Worm (Caenorhabditis elegans) whole organism, L2 larva: ENCODE data around the gene epic-3.

ENCODE experiments used
- C34F6.9 ChIP-seq: fragments of 150-350 bp; optimal IDR thresholded peaks from 2 replicates; lab custom pipeline; 2014; ENCODE audit warnings: missing biosample characterization, missing genetic modification characterization
- F13H6.1 ChIP-seq: sonication (generic microtip); optimal IDR thresholded peaks from 2 replicates; lab custom pipeline; 2016; ENCODE audit warnings: missing genetic modification characterization, missing compliant biosample characterization
- R02D3.7 ChIP-seq: fragments of 150-350 bp; optimal IDR thresholded peaks from 2 replicates; lab custom pipeline; 2014; ENCODE audit warnings: missing biosample characterization, missing genetic modification characterization
- Y55F3AM.14 ChIP-seq: fragments of 200-800 bp; sonication (Bioruptor generic); optimal IDR thresholded peaks from 2 replicates; lab custom pipeline; 2018; ENCODE audit warnings: mild to moderate bottlenecking, missing genetic modification characterization, missing compliant biosample characterization
- ZK546.5 ChIP-seq: sonication (generic microtip); optimal IDR thresholded peaks from 2 replicates; lab custom pipeline; 2017; ENCODE audit warnings: missing biosample characterization, missing genetic modification characterization
- alr-1 ChIP-seq: fragments of 150-350 bp; optimal IDR thresholded peaks from 2 replicates; lab custom pipeline; 2014; ENCODE audit warnings: missing biosample characterization, missing genetic modification characterization
- aly-2 ChIP-seq: fragments of 150-350 bp; optimal IDR thresholded peaks from 2 replicates; lab custom pipeline; 2014; ENCODE audit warnings: missing biosample characterization, missing genetic modification characterization
- ama-1 ChIP-seq: fragments of 150-350 bp; optimal IDR thresholded peaks from 2 replicates; lab custom pipeline; 2018; ENCODE audit warnings: inconsistent platforms
- ceh-16 ChIP-seq: fragments of 150-350 bp; optimal IDR thresholded peaks from 2 replicates; lab custom pipeline; 2014; ENCODE audit warnings: missing biosample characterization, missing genetic modification characterization
- ceh-82 ChIP-seq: fragments of 150-350 bp; optimal IDR thresholded peaks from 2 replicates; lab custom pipeline; 2014; ENCODE audit warnings: missing biosample characterization, missing genetic modification characterization
- crh-2 ChIP-seq: sonication (generic microtip); optimal IDR thresholded peaks from 2 replicates; lab custom pipeline; 2017; ENCODE audit warnings: missing biosample characterization, missing genetic modification characterization
- egl-27 ChIP-seq: sonication (generic microtip); optimal IDR thresholded peaks from 3 replicates; lab custom pipeline; 2017; ENCODE audit warnings: missing biosample characterization, missing genetic modification reagents, missing genetic modification characterization
- elt-1 ChIP-seq: fragments of 150-350 bp; optimal IDR thresholded peaks from 2 replicates; lab custom pipeline; 2014; ENCODE audit warnings: missing biosample characterization, missing genetic modification characterization
- elt-3 ChIP-seq: sonication (generic microtip); optimal IDR thresholded peaks from 2 replicates; lab custom pipeline; 2017; ENCODE audit warnings: missing biosample characterization, missing genetic modification characterization
- fos-1 ChIP-seq: fragments of 150-350 bp; optimal IDR thresholded peaks from 2 replicates; lab custom pipeline; 2014; ENCODE audit warnings: missing biosample characterization, missing genetic modification characterization
- gmeb-1 ChIP-seq: fragments of 150-350 bp; optimal IDR thresholded peaks from 2 replicates; lab custom pipeline; 2014; ENCODE audit warnings: missing biosample characterization, missing genetic modification characterization
- lin-11 ChIP-seq: fragments of 150-350 bp; sonication (generic microtip); optimal IDR thresholded peaks from 2 replicates; lab custom pipeline; 2014; ENCODE audit warnings: missing biosample characterization, missing genetic modification characterization, inconsistent platforms, mixed read lengths
- lin-39 ChIP-seq: fragments of 150-350 bp; optimal IDR thresholded peaks from 2 replicates; lab custom pipeline; 2014; ENCODE audit warnings: missing biosample characterization, missing genetic modification reagents, missing genetic modification characterization
- lsy-2 ChIP-seq, 2 experiments: fragments of 150-350 bp in 1 of 2; sonication (generic microtip) in 1 of 2; optimal IDR thresholded peaks; 2 replicates each; lab custom pipeline; 2014 to 2017; ENCODE audit warnings: missing biosample characterization in 2 of 2, missing genetic modification characterization in 2 of 2
- mbf-1 ChIP-seq: sonication (generic microtip); optimal IDR thresholded peaks from 2 replicates; lab custom pipeline; 2017; ENCODE audit warnings: missing biosample characterization, missing genetic modification characterization
- mdl-1 ChIP-seq, 2 experiments: fragments of 150-350 bp in 1 of 2; sonication (generic microtip) in 1 of 2; optimal IDR thresholded peaks; 2 replicates each; lab custom pipeline; 2017; ENCODE audit warnings: missing biosample characterization in 2 of 2, missing genetic modification characterization in 2 of 2
- nhr-10 ChIP-seq: sonication (generic microtip); optimal IDR thresholded peaks from 2 replicates; lab custom pipeline; 2017; ENCODE audit warnings: missing biosample characterization, missing genetic modification characterization
- nhr-11 ChIP-seq: fragments of 150-350 bp; optimal IDR thresholded peaks from 2 replicates; lab custom pipeline; 2014; ENCODE audit warnings: missing biosample characterization, missing genetic modification characterization
- nhr-12 ChIP-seq: fragments of 150-350 bp; optimal IDR thresholded peaks from 2 replicates; lab custom pipeline; 2014; ENCODE audit warnings: missing biosample characterization, missing genetic modification characterization
- nhr-21 ChIP-seq: fragments of 150-350 bp; optimal IDR thresholded peaks from 2 replicates; lab custom pipeline; 2014; ENCODE audit warnings: missing biosample characterization, missing genetic modification characterization
- nhr-23 ChIP-seq: fragments of 150-350 bp; optimal IDR thresholded peaks from 2 replicates; lab custom pipeline; 2014; ENCODE audit warnings: missing biosample characterization, missing genetic modification reagents, missing genetic modification characterization
- nhr-25 ChIP-seq: fragments of 150-350 bp; sonication (generic microtip); optimal IDR thresholded peaks from 3 replicates; lab custom pipeline; 2014; ENCODE audit warnings: missing biosample characterization, missing genetic modification characterization
- nhr-6 ChIP-seq: fragments of 150-350 bp; optimal IDR thresholded peaks from 2 replicates; lab custom pipeline; 2014; ENCODE audit warnings: missing biosample characterization, missing genetic modification characterization
- nhr-77 ChIP-seq: fragments of 150-350 bp; optimal IDR thresholded peaks from 2 replicates; lab custom pipeline; 2014; ENCODE audit warnings: missing biosample characterization, missing genetic modification characterization
- peb-1 ChIP-seq: fragments of 150-350 bp; optimal IDR thresholded peaks from 2 replicates; lab custom pipeline; 2014; ENCODE audit warnings: missing biosample characterization, missing genetic modification characterization
- sem-4 ChIP-seq: fragments of 150-350 bp; optimal IDR thresholded peaks from 2 replicates; lab custom pipeline; 2014; ENCODE audit warnings: missing biosample characterization, missing genetic modification reagents, missing genetic modification characterization
- skn-1 ChIP-seq: sonication (generic microtip); optimal IDR thresholded peaks from 2 replicates; lab custom pipeline; 2017; ENCODE audit warnings: missing biosample characterization, missing genetic modification characterization
- sma-3 ChIP-seq: sonication (generic microtip); optimal IDR thresholded peaks from 2 replicates; lab custom pipeline; 2016; ENCODE audit warnings: missing genetic modification reagents, missing genetic modification characterization, missing compliant biosample characterization
- sma-9 ChIP-seq, 2 experiments: fragments of 150-350 bp in 1 of 2; sonication (generic microtip) in 1 of 2; optimal IDR thresholded peaks; 2 replicates each; lab custom pipeline; 2014 to 2016; ENCODE audit warnings: missing genetic modification characterization in 2 of 2, mild to moderate bottlenecking in 1 of 2, missing biosample characterization in 1 of 2, missing compliant biosample characterization in 1 of 2, missing genetic modification reagents in 1 of 2, moderate library complexity in 1 of 2
- unc-39 ChIP-seq: fragments of 150-350 bp; optimal IDR thresholded peaks from 2 replicates; lab custom pipeline; 2014; ENCODE audit warnings: missing biosample characterization, missing genetic modification characterization
- unc-55 ChIP-seq: fragments of 150-350 bp; sonication (generic microtip); optimal IDR thresholded peaks from 3 replicates; lab custom pipeline; 2014; ENCODE audit warnings: missing biosample characterization, missing genetic modification reagents, missing genetic modification characterization
- zag-1 ChIP-seq: fragments of 150-350 bp; optimal IDR thresholded peaks from 2 replicates; lab custom pipeline; 2014; ENCODE audit warnings: missing biosample characterization, missing genetic modification characterization
- ztf-1 ChIP-seq: fragments of 200-800 bp; sonication (Bioruptor generic); conservative IDR thresholded peaks from 2 replicates; pipeline ENCODE4 v1.3.6; 2022; ENCODE audit warnings: missing genetic modification characterization, missing compliant biosample characterization
- ztf-11 ChIP-seq: sonication (generic microtip); optimal IDR thresholded peaks from 2 replicates; lab custom pipeline; 2017; ENCODE audit warnings: missing biosample characterization, missing genetic modification characterization
- ztf-4 ChIP-seq: fragments of 150-350 bp; optimal IDR thresholded peaks from 2 replicates; lab custom pipeline; 2014; ENCODE audit warnings: missing biosample characterization, missing genetic modification characterization

epic-3 gene

ce11 chrIV:1724283-1724682 lies at the start of gene epic-3:
epic-3 (minus strand) TSS chrIV:1724383.
- no peak for TF ChIP-seq lsy-2 (tag; optimal IDR thresholded peaks at IDR 0.05; lab: Kevin White, UChicago)
- no peak for TF ChIP-seq nhr-11 (tag; lab: Kevin White, UChicago)
- TF ChIP-seq elt-3 = no peak
- no peak for TF ChIP-seq elt-1 (tag; lab: Kevin White, UChicago)
- no peak for TF ChIP-seq gmeb-1 (tag; lab: Kevin White, UChicago)
- no peak for TF ChIP-seq nhr-23 (tag; lab: Kevin White, UChicago)
- no peak for TF ChIP-seq alr-1
- no peak for TF ChIP-seq egl-27 (tag; lab: Kevin White, UChicago)
- no peak for TF ChIP-seq skn-1
- TF ChIP-seq lin-11 = no peak
- no peak for TF ChIP-seq R02D3.7 (tag; lab: Kevin White, UChicago)
- TF ChIP-seq crh-2 (tag; lab: Kevin White, UChicago) = no peak
- no peak for TF ChIP-seq nhr-12 (tag; lab: Kevin White, UChicago)
- no peak for TF ChIP-seq peb-1 (tag; lab: Kevin White, UChicago)
- no peak for TF ChIP-seq F13H6.1
- no peak for TF ChIP-seq ztf-1 (GFP tag; lab: Robert Waterston, UW)
- no peak for TF ChIP-seq Y55F3AM.14

- TF ChIP-seq Y55F3AM.14 = no peak
- no peak for TF ChIP-seq sma-9 (GFP tag; optimal IDR thresholded peaks at IDR 0.05; lab: Kevin White, UChicago)
- no peak for TF ChIP-seq sma-9 (tag; optimal IDR thresholded peaks at IDR 0.05; lab: Kevin White, UChicago)
- TF ChIP-seq ceh-16 (tag; lab: Kevin White, UChicago) = no peak
Observed at ce11 chrIV:1771843-1772242, 47.7 kb upstream of the epic-3 start, which contains the start of gene Y41D4A.1. Y41D4A.1 (plus strand) TSS chrIV:1772143.

ce11 chrIV:1769074-1769473 lies 44.9 kb upstream of the epic-3 start:
- TF ChIP-seq aly-2 (tag; lab: Kevin White, UChicago) (no peak), nhr-11 (tag; lab: Kevin White, UChicago) (no peak), nhr-6 (tag; lab: Kevin White, UChicago) (no peak), elt-1 (tag; lab: Kevin White, UChicago) (no peak), ceh-16 (tag; lab: Kevin White, UChicago) (no peak), F13H6.1 (no peak), ztf-11 (tag; lab: Kevin White, UChicago) (no peak), Y55F3AM.14 (no peak), egl-27 (tag; lab: Kevin White, UChicago) (no peak), zag-1 (tag; lab: Kevin White, UChicago) (no peak), nhr-25 (tag; lab: Kevin White, UChicago) (no peak), mdl-1 (tag; optimal IDR thresholded peaks at IDR 0.05; lab: Kevin White, UChicago) (no peak), ztf-4 (no peak), sma-3 (GFP tag; lab: Kevin White, UChicago) (no peak), nhr-10 (tag; lab: Kevin White, UChicago) (no peak), mbf-1 (tag; lab: Kevin White, UChicago) (no peak), nhr-21 (tag; lab: Kevin White, UChicago) (no peak), nhr-77 (tag; lab: Kevin White, UChicago) (no peak), ceh-82 (tag; lab: Kevin White, UChicago) (no peak)
- TF ChIP-seq, all 48 proteins: peak for 0

- TF ChIP-seq ZK546.5 (tag; lab: Kevin White, UChicago) (no peak), sem-4 (no peak), crh-2 (tag; lab: Kevin White, UChicago) (no peak), ztf-1 (GFP tag; lab: Robert Waterston, UW) (no peak), fos-1 (no peak), C34F6.9 (tag; lab: Kevin White, UChicago) (no peak), ceh-16 (tag; lab: Kevin White, UChicago) (no peak), nhr-23 (tag; lab: Kevin White, UChicago) (no peak), mdl-1 (tag; optimal IDR thresholded peaks at IDR 0.05; lab: Kevin White, UChicago) (no peak), Y55F3AM.14 (no peak), ama-1 (lab: Kevin White, UChicago) (no peak), egl-27 (tag; lab: Kevin White, UChicago) (no peak), nhr-12 (tag; lab: Kevin White, UChicago) (no peak), unc-39 (no peak), lin-39 (tag; lab: Kevin White, UChicago) (no peak), unc-55 (GFP tag; lab: Kevin White, UChicago) (no peak)
- TF ChIP-seq, all 48 proteins: peak for 0
Observed at ce11 chrIV:1768288-1768687, 44.1 kb upstream of the epic-3 start, which contains the start of gene col-108. col-108 (plus strand) TSS chrIV:1768588.
